Worm (Caenorhabditis elegans) whole organism, mixed stage, embryonic: ENCODE results near the gene plg-1.
A peak's percentile ranks its signal among the peaks of the same experiment; 100 is the strongest.

ENCODE experiments used
- M03D4.4 ChIP-seq: sonication (generic microtip); optimal IDR thresholded peaks from 2 replicates; lab custom pipeline; 2017; ENCODE audit warnings: mild to moderate bottlenecking, missing genetic modification characterization, missing compliant biosample characterization
- bed-3 ChIP-seq: fragments of 200-800 bp; sonication (Bioruptor generic); optimal IDR thresholded peaks from 3 replicates; lab custom pipeline; 2018; ENCODE audit warnings: mild to moderate bottlenecking, missing genetic modification characterization, moderate library complexity, missing compliant biosample characterization
- blmp-1 ChIP-seq: fragments of 150-350 bp; optimal IDR thresholded peaks from 2 replicates; lab custom pipeline; 2014; ENCODE audit warnings: missing biosample characterization, missing genetic modification characterization
- ceh-39 ChIP-seq: fragments of 150-350 bp; optimal IDR thresholded peaks from 2 replicates; lab custom pipeline; 2014; ENCODE audit warnings: missing biosample characterization, missing genetic modification characterization
- ceh-43 ChIP-seq: fragments of 200-800 bp; sonication (Bioruptor generic); optimal IDR thresholded peaks from 2 replicates; lab custom pipeline; 2018; ENCODE audit warnings: mild to moderate bottlenecking, missing genetic modification characterization, moderate library complexity, missing compliant biosample characterization
- ceh-83 ChIP-seq: fragments of 200-800 bp; sonication (Bioruptor generic); optimal IDR thresholded peaks from 2 replicates; lab custom pipeline; 2018; ENCODE audit warnings: mild to moderate bottlenecking, missing genetic modification characterization, missing compliant biosample characterization
- ces-1 ChIP-seq: fragments of 150-350 bp; optimal IDR thresholded peaks from 2 replicates; lab custom pipeline; 2014; ENCODE audit warnings: missing biosample characterization, missing genetic modification reagents, missing genetic modification characterization
- cnd-1 ChIP-seq: fragments of 200-800 bp; sonication (Bioruptor generic); optimal IDR thresholded peaks from 2 replicates; lab custom pipeline; 2018; ENCODE audit warnings: mild to moderate bottlenecking, missing genetic modification characterization, missing compliant biosample characterization
- drap-1 ChIP-seq: fragments of 200-800 bp; sonication (Bioruptor generic); optimal IDR thresholded peaks from 3 replicates; lab custom pipeline; 2018; ENCODE audit warnings: mild to moderate bottlenecking, missing genetic modification characterization, missing compliant biosample characterization
- elt-1 ChIP-seq: sonication (generic microtip); optimal IDR thresholded peaks from 2 replicates; lab custom pipeline; 2017; ENCODE audit warnings: missing genetic modification characterization, mild to moderate bottlenecking, missing compliant biosample characterization, antibody characterized with exemption, moderate library complexity, borderline replicate concordance; ENCODE audit not compliant: insufficient read depth
- elt-3 ChIP-seq: fragments of 150-350 bp; optimal IDR thresholded peaks from 2 replicates; lab custom pipeline; 2014; ENCODE audit warnings: missing biosample characterization, missing genetic modification characterization
- flh-1 ChIP-seq: fragments of 200-800 bp; sonication (Bioruptor generic); optimal IDR thresholded peaks from 2 replicates; lab custom pipeline; 2018; ENCODE audit warnings: mild to moderate bottlenecking, missing genetic modification characterization, moderate library complexity, missing compliant biosample characterization
- ham-2 ChIP-seq: fragments of 200-800 bp; sonication (Bioruptor generic); optimal IDR thresholded peaks from 2 replicates; lab custom pipeline; 2018; ENCODE audit warnings: mild to moderate bottlenecking, missing genetic modification characterization, missing compliant biosample characterization
- hlh-1 ChIP-seq: fragments of 150-350 bp; optimal IDR thresholded peaks from 2 replicates; lab custom pipeline; 2014; ENCODE audit warnings: missing biosample characterization, missing genetic modification reagents, missing genetic modification characterization
- lin-13 ChIP-seq: fragments of 150-350 bp; optimal IDR thresholded peaks from 2 replicates; lab custom pipeline; 2014; ENCODE audit warnings: missing biosample characterization, missing genetic modification characterization
- lin-32 ChIP-seq: fragments of 200-800 bp; sonication (Bioruptor generic); optimal IDR thresholded peaks from 2 replicates; lab custom pipeline; 2018; ENCODE audit warnings: mild to moderate bottlenecking, missing genetic modification characterization, missing compliant biosample characterization
- lsy-2 ChIP-seq: fragments of 150-350 bp; optimal IDR thresholded peaks from 2 replicates; lab custom pipeline; 2014; ENCODE audit warnings: missing biosample characterization, missing genetic modification characterization
- mab-5 ChIP-seq: fragments of 150-350 bp; optimal IDR thresholded peaks from 2 replicates; lab custom pipeline; 2014; ENCODE audit warnings: missing biosample characterization, missing genetic modification characterization
- mep-1 ChIP-seq: fragments of 150-350 bp; optimal IDR thresholded peaks from 2 replicates; lab custom pipeline; 2017; ENCODE audit warnings: missing biosample characterization, missing genetic modification reagents, missing genetic modification characterization, inconsistent platforms
- mls-2 ChIP-seq: sonication (generic microtip); optimal IDR thresholded peaks from 2 replicates; lab custom pipeline; 2016; ENCODE audit warnings: mild to moderate bottlenecking, missing genetic modification characterization, moderate library complexity, missing compliant biosample characterization
- nhr-12 ChIP-seq: fragments of 150-350 bp; optimal IDR thresholded peaks from 2 replicates; lab custom pipeline; 2014; ENCODE audit warnings: missing biosample characterization, missing genetic modification characterization
- nhr-2 ChIP-seq: fragments of 150-350 bp; optimal IDR thresholded peaks from 2 replicates; lab custom pipeline; 2014; ENCODE audit warnings: missing biosample characterization, missing genetic modification characterization
- nhr-237 ChIP-seq: fragments of 150-350 bp; optimal IDR thresholded peaks from 2 replicates; lab custom pipeline; 2014; ENCODE audit warnings: missing biosample characterization, missing genetic modification characterization
- nhr-28 ChIP-seq: fragments of 150-350 bp; optimal IDR thresholded peaks from 2 replicates; lab custom pipeline; 2014; ENCODE audit warnings: missing biosample characterization, missing genetic modification characterization
- nhr-76 ChIP-seq: sonication (generic microtip); optimal IDR thresholded peaks from 2 replicates; lab custom pipeline; 2017; ENCODE audit warnings: missing biosample characterization, missing genetic modification characterization
- pha-4 ChIP-seq: fragments of 150-350 bp; optimal IDR thresholded peaks from 2 replicates; lab custom pipeline; 2018; ENCODE audit warnings: missing biosample characterization, missing genetic modification reagents, missing genetic modification characterization
- sem-2 ChIP-seq: fragments of 200-800 bp; sonication (Bioruptor generic); optimal IDR thresholded peaks from 2 replicates; lab custom pipeline; 2018; ENCODE audit warnings: mild to moderate bottlenecking, missing genetic modification characterization, missing compliant biosample characterization
- snpc-4 ChIP-seq: fragments of 150-350 bp; optimal IDR thresholded peaks from 2 replicates; lab custom pipeline; 2014; ENCODE audit warnings: missing biosample characterization, missing genetic modification characterization
- sptf-1 ChIP-seq: sonication (generic microtip); optimal IDR thresholded peaks from 2 replicates; lab custom pipeline; 2017; ENCODE audit warnings: mild to moderate bottlenecking, missing genetic modification characterization, moderate library complexity, missing compliant biosample characterization
- tbx-8 ChIP-seq: fragments of 200-800 bp; sonication (Bioruptor generic); optimal IDR thresholded peaks from 2 replicates; lab custom pipeline; 2018; ENCODE audit warnings: mild to moderate bottlenecking, missing genetic modification characterization, moderate library complexity, missing compliant biosample characterization
- unc-120 ChIP-seq: sonication (generic microtip); optimal IDR thresholded peaks from 2 replicates; lab custom pipeline; 2017; ENCODE audit warnings: missing genetic modification characterization, missing compliant biosample characterization; ENCODE audit not compliant: poor library complexity, severe bottlenecking
- unc-39 ChIP-seq: fragments of 150-350 bp; optimal IDR thresholded peaks from 2 replicates; lab custom pipeline; 2014; ENCODE audit warnings: missing biosample characterization, missing genetic modification characterization
- unc-62 ChIP-seq: fragments of 150-350 bp; optimal IDR thresholded peaks from 2 replicates; lab custom pipeline; 2014; ENCODE audit warnings: missing biosample characterization, missing genetic modification reagents, missing genetic modification characterization
- zip-8 ChIP-seq: fragments of 150-350 bp; optimal IDR thresholded peaks from 2 replicates; lab custom pipeline; 2014; ENCODE audit warnings: missing biosample characterization, missing genetic modification characterization
- ztf-11 ChIP-seq: fragments of 150-350 bp; optimal IDR thresholded peaks from 2 replicates; lab custom pipeline; 2014; ENCODE audit warnings: missing biosample characterization, missing genetic modification characterization

The plg-1 gene

DNA sequence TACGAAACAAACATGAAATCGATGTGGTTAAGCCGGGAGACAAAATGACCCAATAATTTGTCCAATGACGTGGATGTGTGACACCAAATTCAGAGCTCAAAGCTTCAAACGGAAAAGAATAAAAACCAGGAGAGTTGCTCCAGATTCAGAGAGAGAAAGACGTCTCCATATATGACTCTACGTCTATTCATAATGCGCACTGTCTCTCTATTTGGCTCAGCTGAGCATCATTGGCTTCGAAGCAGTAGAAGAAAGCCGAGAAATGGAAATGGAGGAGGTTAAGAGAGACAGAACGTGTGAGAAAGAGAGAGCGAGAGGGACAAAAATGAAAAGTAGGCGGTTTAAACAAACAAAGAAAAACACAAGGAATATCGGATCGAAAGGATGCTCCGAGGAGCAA lies 34.2 kb downstream of the plg-1 start:
- TF ChIP-seq elt-1 (tag; lab: Kevin White, UChicago): no peak
- peak; percentile 10 for TF ChIP-seq sptf-1 (tag; lab: Kevin White, UChicago)
- peak; percentile 45 for TF ChIP-seq ces-1 (GFP tag; lab: Kevin White, UChicago)

DNA sequence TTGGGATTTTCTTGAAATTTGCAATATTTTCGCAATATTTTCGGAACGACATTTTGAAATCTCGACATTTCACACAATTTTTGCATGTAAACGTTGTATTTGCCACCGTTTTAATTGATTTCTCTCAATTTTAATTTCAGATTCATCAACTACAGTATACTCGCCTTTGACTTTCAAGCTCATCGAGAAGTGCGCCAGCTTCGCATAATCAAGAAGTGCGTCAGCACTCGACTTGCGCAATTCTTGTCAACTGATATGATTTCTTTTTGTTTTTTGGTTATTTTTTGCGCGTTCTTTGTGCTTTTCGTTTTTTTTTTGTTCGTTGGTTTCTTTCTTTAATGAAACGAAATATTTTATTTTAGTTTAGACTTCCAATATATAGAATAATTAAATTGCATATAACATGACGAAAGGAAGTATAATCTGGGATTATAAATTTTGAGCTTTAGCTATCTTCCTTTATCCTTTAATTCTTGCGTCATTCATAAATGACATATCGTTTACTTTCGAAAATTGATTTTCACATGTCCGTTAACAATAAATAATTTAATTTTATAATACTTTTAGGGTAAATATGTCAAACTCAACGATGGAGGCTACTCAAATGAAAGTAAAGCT lies 35.2 kb downstream of the plg-1 start, which contains the start of gene famh-136:
Gene famh-136, plus strand, starts transcription at position 568 of the 618 bp plus-strand sequence.
- peak; percentile 81 for TF ChIP-seq lin-13 (tag; lab: Kevin White, UChicago)
- TF ChIP-seq ces-1 (GFP tag; lab: Kevin White, UChicago): peak; percentile 58
- TF ChIP-seq nhr-237 (tag; lab: Kevin White, UChicago): peak; percentile 44
- TF ChIP-seq lsy-2: peak; percentile 80
- no peak for TF ChIP-seq unc-39
- TF ChIP-seq flh-1: no peak
- peak; percentile 30 for TF ChIP-seq mls-2 (tag; lab: Kevin White, UChicago)
- peak; percentile 11 for TF ChIP-seq cnd-1
- peak; percentile 89 for TF ChIP-seq mep-1 (tag; lab: Kevin White, UChicago)
- peak; percentile 33 for TF ChIP-seq ceh-43
- TF ChIP-seq sem-2 (GFP tag; lab: Kevin White, UChicago): no peak
- TF ChIP-seq M03D4.4: peak; percentile 61
- TF ChIP-seq blmp-1 (tag; lab: Kevin White, UChicago): no peak
- no peak for TF ChIP-seq tbx-8 (GFP tag; lab: Kevin White, UChicago)
- TF ChIP-seq sptf-1 (tag; lab: Kevin White, UChicago): peak; percentile 78
- TF ChIP-seq elt-3: no peak

DNA sequence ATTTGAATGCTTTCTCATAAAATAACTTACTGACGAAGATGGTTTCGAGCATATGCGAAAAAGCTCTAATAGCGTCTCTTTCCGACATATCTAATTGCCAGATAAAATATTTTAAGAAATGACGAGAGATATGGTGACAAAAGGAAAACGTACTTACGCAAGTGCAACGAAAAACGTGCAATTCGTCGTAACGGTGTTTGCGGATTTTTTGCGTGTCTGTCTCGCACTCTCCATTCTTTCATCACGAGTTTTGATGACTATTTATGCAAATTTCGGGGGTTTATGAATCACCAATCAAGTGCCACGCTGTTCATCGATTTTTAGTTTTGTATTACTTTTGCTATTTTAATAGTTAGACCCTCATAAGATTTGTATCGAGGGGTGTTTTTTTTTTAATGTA lies 36.9 kb downstream of the plg-1 start, which contains the start of gene ZK637.14:
Gene ZK637.14, minus strand, starts transcription at position 201 of the 400 bp plus-strand sequence.
- no peak for TF ChIP-seq ztf-11 (tag; lab: Kevin White, UChicago)
- peak; percentile 57 for TF ChIP-seq lsy-2
- TF ChIP-seq unc-62 (GFP tag; lab: Kevin White, UChicago): no peak
- no peak for TF ChIP-seq blmp-1 (tag; lab: Kevin White, UChicago)
- peak; percentile 30 for TF ChIP-seq nhr-237 (tag; lab: Kevin White, UChicago)
- TF ChIP-seq nhr-76 (tag; lab: Kevin White, UChicago): no peak
- peak; percentile 25 for TF ChIP-seq lin-13 (tag; lab: Kevin White, UChicago)
- no peak for TF ChIP-seq nhr-28 (tag; lab: Kevin White, UChicago)
- TF ChIP-seq nhr-2 (tag; lab: Kevin White, UChicago): no peak
- no peak for TF ChIP-seq elt-3
- no peak for TF ChIP-seq unc-39
- TF ChIP-seq mab-5 (tag; lab: Kevin White, UChicago): no peak
- no peak for TF ChIP-seq ham-2 (GFP tag; lab: Kevin White, UChicago)
- no peak for TF ChIP-seq ceh-39
- TF ChIP-seq cnd-1: no peak
- no peak for TF ChIP-seq lin-32 (GFP tag; lab: Kevin White, UChicago)
- TF ChIP-seq ceh-83 (GFP tag; lab: Kevin White, UChicago): no peak
- no peak for TF ChIP-seq hlh-1 (tag; lab: Kevin White, UChicago)
- TF ChIP-seq mep-1 (tag; lab: Kevin White, UChicago): peak; percentile 42
- TF ChIP-seq ceh-43: no peak
- no peak for TF ChIP-seq M03D4.4
- TF ChIP-seq pha-4 (tag; lab: Kevin White, UChicago): peak; percentile 56
- TF ChIP-seq drap-1: no peak
- TF ChIP-seq sem-2 (GFP tag; lab: Kevin White, UChicago): no peak
- no peak for TF ChIP-seq snpc-4 (tag; lab: Kevin White, UChicago)
- no peak for TF ChIP-seq tbx-8 (GFP tag; lab: Kevin White, UChicago)
- no peak for TF ChIP-seq bed-3 (GFP tag; lab: Kevin White, UChicago)
- TF ChIP-seq sptf-1 (tag; lab: Kevin White, UChicago): no peak
- no peak for TF ChIP-seq flh-1
- TF ChIP-seq elt-1 (tag; lab: Kevin White, UChicago): no peak
- TF ChIP-seq mls-2 (tag; lab: Kevin White, UChicago): no peak
- TF ChIP-seq ces-1 (GFP tag; lab: Kevin White, UChicago): peak; percentile 76
- peak; percentile 54 for TF ChIP-seq unc-120 (tag; lab: Kevin White, UChicago)
- TF ChIP-seq nhr-12 (tag; lab: Kevin White, UChicago): no peak
- TF ChIP-seq zip-8 (tag; lab: Kevin White, UChicago): no peak
